Fruit fly (Drosophila melanogaster) whole organism, adult: ENCODE results near the gene Cyp28d2.

Experiments used
- CG11617 ChIP-seq: fragments of 200-800 bp; sonication (Bioruptor generic); optimal IDR thresholded peaks from 2 replicates; lab custom pipeline; 2017; ENCODE audit warnings: mild to moderate bottlenecking, missing biosample characterization, missing genetic modification reagents, missing genetic modification characterization
- CG12768 ChIP-seq: fragments of 200-800 bp; sonication (Bioruptor generic); optimal IDR thresholded peaks from 2 replicates; lab custom pipeline; 2017; ENCODE audit warnings: missing biosample characterization, missing genetic modification characterization, mild to moderate bottlenecking, moderate library complexity, missing genetic modification reagents
- CG14711 ChIP-seq: fragments of 200-800 bp; sonication (Bioruptor generic); optimal IDR thresholded peaks from 2 replicates; lab custom pipeline; 2018; ENCODE audit warnings: missing biosample characterization, mild to moderate bottlenecking, missing genetic modification characterization, moderate library complexity
- CG1620 ChIP-seq: fragments of 200-800 bp; sonication (Bioruptor generic); optimal IDR thresholded peaks from 2 replicates; lab custom pipeline; 2016; ENCODE audit warnings: missing biosample characterization, missing genetic modification characterization
- CG33017 ChIP-seq: fragments of 200-800 bp; sonication (Bioruptor generic); optimal IDR thresholded peaks from 2 replicates; lab custom pipeline; 2018; ENCODE audit warnings: missing biosample characterization, mild to moderate bottlenecking, missing genetic modification characterization, moderate library complexity
- CG5204 ChIP-seq: fragments of 200-800 bp; sonication (Bioruptor generic); optimal IDR thresholded peaks from 2 replicates; lab custom pipeline; 2016; ENCODE audit warnings: missing biosample characterization, missing genetic modification characterization
- CG7045 ChIP-seq: fragments of 200-800 bp; sonication (Bioruptor generic); optimal IDR thresholded peaks from 2 replicates; lab custom pipeline; 2017; ENCODE audit warnings: missing biosample characterization, mild to moderate bottlenecking, missing genetic modification characterization
- CG7101 ChIP-seq: fragments of 200-800 bp; sonication (Bioruptor generic); optimal IDR thresholded peaks from 2 replicates; lab custom pipeline; 2018; ENCODE audit warnings: missing biosample characterization, mild to moderate bottlenecking, missing genetic modification characterization, moderate library complexity
- Clk ChIP-seq: fragments of 200-800 bp; sonication (Bioruptor generic); optimal IDR thresholded peaks from 2 replicates; lab custom pipeline; 2017; ENCODE audit warnings: missing biosample characterization, missing genetic modification characterization
- Crg-1 ChIP-seq: fragments of 200-800 bp; sonication (Bioruptor generic); optimal IDR thresholded peaks from 2 replicates; lab custom pipeline; 2016; ENCODE audit warnings: missing biosample characterization, missing genetic modification characterization
- Hr96 ChIP-seq: fragments of 200-800 bp; sonication (Bioruptor generic); optimal IDR thresholded peaks from 2 replicates; lab custom pipeline; 2016; ENCODE audit warnings: missing biosample characterization, missing genetic modification characterization
- Mnt ChIP-seq: fragments of 200-800 bp; sonication (Bioruptor generic); optimal IDR thresholded peaks from 2 replicates; lab custom pipeline; 2016; ENCODE audit warnings: missing biosample characterization, mild to moderate bottlenecking, missing genetic modification characterization
- bab1 ChIP-seq: fragments of 200-800 bp; sonication (Bioruptor generic); optimal IDR thresholded peaks from 3 replicates; lab custom pipeline; 2019; ENCODE audit warnings: missing biosample characterization, mild to moderate bottlenecking, missing genetic modification characterization, moderate library complexity
- cic ChIP-seq: fragments of 200-800 bp; sonication (Bioruptor generic); optimal IDR thresholded peaks from 2 replicates; lab custom pipeline; 2017; ENCODE audit warnings: missing biosample characterization, mild to moderate bottlenecking, missing genetic modification characterization, moderate library complexity
- cnc ChIP-seq, 2 experiments: fragments of >200 bp; optimal IDR thresholded peaks; 2 replicates each; lab custom pipeline; 2017
- kay ChIP-seq: fragments of 200-800 bp; sonication (Bioruptor generic); peaks from one replicate; lab custom pipeline; 2016; ENCODE audit warnings: missing biosample characterization, missing genetic modification characterization, borderline replicate concordance
- ovo ChIP-seq: fragments of 200-800 bp; sonication (Bioruptor generic); optimal IDR thresholded peaks from 2 replicates; lab custom pipeline; 2016; ENCODE audit warnings: missing biosample characterization, missing genetic modification characterization
- pad ChIP-seq: fragments of 200-800 bp; sonication (Bioruptor generic); optimal IDR thresholded peaks from 3 replicates; lab custom pipeline; 2017; ENCODE audit warnings: missing biosample characterization, missing genetic modification characterization, mild to moderate bottlenecking, moderate library complexity, missing genetic modification reagents
- tj ChIP-seq: fragments of 200-800 bp; sonication (Bioruptor generic); optimal IDR thresholded peaks from 3 replicates; lab custom pipeline; 2017; ENCODE audit warnings: missing biosample characterization, mild to moderate bottlenecking, missing genetic modification characterization, moderate library complexity
- toe ChIP-seq: fragments of 200-800 bp; sonication (Bioruptor generic); optimal IDR thresholded peaks from 2 replicates; lab custom pipeline; 2016; ENCODE audit warnings: missing biosample characterization, missing genetic modification characterization

The Cyp28d2 gene

dm6 chr2L:5245363-5245892 is 38.4 kb downstream of the Cyp28d2 start:
- TF ChIP-seq pad (no peak), CG7101 (tag; lab: Kevin White, UChicago) (peak; percentile 52), ovo (GFP tag; lab: Kevin White, UChicago) (no peak), cic (peak; percentile 65), Hr96 (GFP tag; lab: Kevin White, UChicago) (peak; percentile 43), kay (GFP tag; lab: Kevin White, UChicago) (no peak), CG5204 (peak; percentile 23), tj (GFP tag; lab: Kevin White, UChicago) (no peak), CG12768 (peak; percentile 60), CG14711 (tag; lab: Kevin White, UChicago) (peak; percentile 13), bab1 (GFP tag; lab: Kevin White, UChicago) (no peak), Crg-1 (GFP tag; lab: Kevin White, UChicago) (peak; percentile 41), toe (GFP tag; lab: Kevin White, UChicago) (peak; percentile 43), cnc (optimal IDR thresholded peaks at IDR 0.05; lab: Kevin White, UChicago) (no peak), CG11617 (GFP tag; lab: Kevin White, UChicago) (peak; percentile 53), Mnt (GFP tag; lab: Kevin White, UChicago) (peak; percentile 39), CG7045 (GFP tag; lab: Kevin White, UChicago) (peak; percentile 35), CG1620 (no peak), Clk (GFP tag; lab: Kevin White, UChicago) (peak; percentile 36), CG33017 (peak; percentile 61)

dm6 chr2L:5247384-5247783 is 40.3 kb downstream of the Cyp28d2 start:
- no peak for TF ChIP-seq CG1620
- no peak for TF ChIP-seq CG5204
- TF ChIP-seq toe (GFP tag; lab: Kevin White, UChicago) = no peak
- no peak for TF ChIP-seq bab1 (GFP tag; lab: Kevin White, UChicago)
- TF ChIP-seq CG11617 (GFP tag; lab: Kevin White, UChicago) = no peak
- no peak for TF ChIP-seq kay (GFP tag; lab: Kevin White, UChicago)
- no peak for TF ChIP-seq Crg-1 (GFP tag; lab: Kevin White, UChicago)

- no peak for TF ChIP-seq Clk (GFP tag; lab: Kevin White, UChicago)
- no peak for TF ChIP-seq Crg-1 (GFP tag; lab: Kevin White, UChicago)
- no peak for TF ChIP-seq toe (GFP tag; lab: Kevin White, UChicago)
- no peak for TF ChIP-seq kay (GFP tag; lab: Kevin White, UChicago)
- TF ChIP-seq cic = no peak
- TF ChIP-seq Mnt (GFP tag; lab: Kevin White, UChicago) = no peak
- no peak for TF ChIP-seq ovo (GFP tag; lab: Kevin White, UChicago)
- TF ChIP-seq cnc (optimal IDR thresholded peaks at IDR 0.05; lab: Kevin White, UChicago) = no peak
- no peak for TF ChIP-seq CG11617 (GFP tag; lab: Kevin White, UChicago)
- TF ChIP-seq CG7045 (GFP tag; lab: Kevin White, UChicago) = no peak
- TF ChIP-seq tj (GFP tag; lab: Kevin White, UChicago) = no peak
- no peak for TF ChIP-seq CG7101 (tag; lab: Kevin White, UChicago)
- TF ChIP-seq CG5204 = no peak
- no peak for TF ChIP-seq CG12768
- no peak for TF ChIP-seq CG1620
- no peak for TF ChIP-seq Hr96 (GFP tag; lab: Kevin White, UChicago)
- no peak for TF ChIP-seq bab1 (GFP tag; lab: Kevin White, UChicago)
These were observed 40.7 kb downstream of the Cyp28d2 start for dm6 chr2L:5247812-5248211.

- peak; percentile 73 for TF ChIP-seq kay (GFP tag; lab: Kevin White, UChicago)
- no peak for TF ChIP-seq CG7045 (GFP tag; lab: Kevin White, UChicago)
These were observed 41.5 kb downstream of the Cyp28d2 start for dm6 chr2L:5248582-5248981.

- TF ChIP-seq cic (no peak), tj (GFP tag; lab: Kevin White, UChicago) (no peak), cnc (optimal IDR thresholded peaks at IDR 0.05; lab: Kevin White, UChicago) (no peak), Crg-1 (GFP tag; lab: Kevin White, UChicago) (no peak), toe (GFP tag; lab: Kevin White, UChicago) (no peak), CG5204 (no peak), CG14711 (tag; lab: Kevin White, UChicago) (no peak), Hr96 (GFP tag; lab: Kevin White, UChicago) (no peak), CG1620 (no peak), CG12768 (no peak), bab1 (GFP tag; lab: Kevin White, UChicago) (no peak), Mnt (GFP tag; lab: Kevin White, UChicago) (no peak)
These were observed 42.7 kb downstream of the Cyp28d2 start for dm6 chr2L:5249766-5250165.

dm6 chr2L:5251150-5251549 is 44.1 kb downstream of the Cyp28d2 start:
- no peak for TF ChIP-seq CG5204
- TF ChIP-seq kay (GFP tag; lab: Kevin White, UChicago) = peak; percentile 25

- TF ChIP-seq bab1 (GFP tag; lab: Kevin White, UChicago) (no peak), CG12768 (no peak), CG7045 (GFP tag; lab: Kevin White, UChicago) (no peak), toe (GFP tag; lab: Kevin White, UChicago) (no peak), CG5204 (no peak), CG7101 (tag; lab: Kevin White, UChicago) (no peak), Hr96 (GFP tag; lab: Kevin White, UChicago) (no peak), Clk (GFP tag; lab: Kevin White, UChicago) (no peak), CG33017 (no peak), CG11617 (GFP tag; lab: Kevin White, UChicago) (no peak), cic (no peak), tj (GFP tag; lab: Kevin White, UChicago) (no peak), kay (GFP tag; lab: Kevin White, UChicago) (no peak), Crg-1 (GFP tag; lab: Kevin White, UChicago) (no peak), pad (no peak), cnc (optimal IDR thresholded peaks at IDR 0.05; lab: Kevin White, UChicago) (no peak), CG14711 (tag; lab: Kevin White, UChicago) (no peak), ovo (GFP tag; lab: Kevin White, UChicago) (no peak)
These were observed 44.7 kb downstream of the Cyp28d2 start for dm6 chr2L:5251725-5252124.
